Fruit fly (Drosophila melanogaster) whole organism, embryonic: ENCODE data around the gene CG2841.

ENCODE experiments used
- Bteb2 ChIP-seq: fragments of 200-800 bp; sonication (Bioruptor generic); optimal IDR thresholded peaks from 2 replicates; lab custom pipeline; 2016; ENCODE audit warnings: missing biosample characterization, missing genetic modification characterization
- CG10462 ChIP-seq: fragments of 200-800 bp; sonication (Bioruptor generic); optimal IDR thresholded peaks from 2 replicates; lab custom pipeline; 2016; ENCODE audit warnings: missing biosample characterization, missing genetic modification characterization
- CG10959 ChIP-seq: fragments of 200-800 bp; sonication (Bioruptor generic); IDR thresholded peaks from 2 replicates; pipeline ENCODE4 v1.3.6; 2022; ENCODE audit warnings: missing biosample characterization, missing genetic modification characterization
- CG11696 ChIP-seq: fragments of 200-800 bp; sonication (Bioruptor generic); IDR thresholded peaks from 2 replicates; pipeline ENCODE4 v1.3.6; 2022; ENCODE audit warnings: missing biosample characterization, missing genetic modification characterization
- CG12219 ChIP-seq: fragments of 200-800 bp; sonication (Bioruptor generic); optimal IDR thresholded peaks from 3 replicates; lab custom pipeline; 2018; ENCODE audit warnings: missing biosample characterization, mild to moderate bottlenecking, missing genetic modification characterization
- CG12391 ChIP-seq: fragments of 200-800 bp; sonication (Bioruptor generic); optimal IDR thresholded peaks from 3 replicates; lab custom pipeline; 2018; ENCODE audit warnings: missing biosample characterization, mild to moderate bottlenecking, missing genetic modification characterization, moderate library complexity
- CG13424 ChIP-seq: fragments of 200-800 bp; sonication (Bioruptor generic); optimal IDR thresholded peaks from 2 replicates; lab custom pipeline; 2019; ENCODE audit warnings: missing biosample characterization, mild to moderate bottlenecking, missing genetic modification characterization, moderate library complexity
- CG14710 ChIP-seq: fragments of 200-800 bp; sonication (Bioruptor generic); optimal IDR thresholded peaks from 3 replicates; lab custom pipeline; 2019; ENCODE audit warnings: missing biosample characterization, mild to moderate bottlenecking, missing genetic modification characterization, moderate library complexity
- CG15011 ChIP-seq: fragments of 200-800 bp; sonication (Bioruptor generic); optimal IDR thresholded peaks from 3 replicates; lab custom pipeline; 2018; ENCODE audit warnings: missing biosample characterization, mild to moderate bottlenecking, missing genetic modification characterization
- CG15073 ChIP-seq: fragments of 200-800 bp; sonication (Bioruptor generic); optimal IDR thresholded peaks from 2 replicates; lab custom pipeline; 2016; ENCODE audit warnings: missing biosample characterization, missing genetic modification characterization
- CG15479 ChIP-seq: fragments of 200-800 bp; sonication (Bioruptor generic); optimal IDR thresholded peaks from 3 replicates; lab custom pipeline; 2019; ENCODE audit warnings: missing biosample characterization, mild to moderate bottlenecking, missing genetic modification characterization, moderate library complexity
- CG17802 ChIP-seq: fragments of 200-800 bp; sonication (Bioruptor generic); optimal IDR thresholded peaks from 2 replicates; lab custom pipeline; 2018; ENCODE audit warnings: missing biosample characterization, mild to moderate bottlenecking, missing genetic modification characterization, moderate library complexity
- CG18262 ChIP-seq: fragments of 200-800 bp; optimal IDR thresholded peaks from 3 replicates; lab custom pipeline; 2019; ENCODE audit warnings: missing biosample characterization, mild to moderate bottlenecking, missing genetic modification characterization, moderate library complexity
- CG30020 ChIP-seq: fragments of 200-800 bp; optimal IDR thresholded peaks from 2 replicates; lab custom pipeline; 2019; ENCODE audit warnings: missing biosample characterization, mild to moderate bottlenecking, missing genetic modification characterization, moderate library complexity
- CG3163 ChIP-seq: fragments of 200-800 bp; sonication (Bioruptor generic); optimal IDR thresholded peaks from 3 replicates; lab custom pipeline; 2016; ENCODE audit warnings: missing biosample characterization, missing genetic modification characterization
- CG32772 ChIP-seq: fragments of 200-800 bp; sonication (Bioruptor generic); IDR thresholded peaks from 2 replicates; pipeline ENCODE4 v1.3.6; 2022; ENCODE audit warnings: missing biosample characterization, missing genetic modification characterization
- CG34224 ChIP-seq: fragments of 200-800 bp; sonication (Bioruptor generic); IDR thresholded peaks from 3 replicates; pipeline ENCODE4 v1.3.6; 2022; ENCODE audit warnings: missing biosample characterization, missing genetic modification characterization; ENCODE audit not compliant: partially characterized antibody
- CG6175 ChIP-seq: fragments of 200-800 bp; sonication (Bioruptor generic); IDR thresholded peaks from 3 replicates; pipeline ENCODE4 v1.3.6; 2022; ENCODE audit warnings: missing biosample characterization, missing genetic modification characterization
- CG6854 ChIP-seq: fragments of 200-800 bp; sonication (Bioruptor generic); optimal IDR thresholded peaks from 3 replicates; lab custom pipeline; 2017; ENCODE audit warnings: missing biosample characterization, mild to moderate bottlenecking, missing genetic modification characterization
- CG7745 ChIP-seq: fragments of 200-800 bp; sonication (Bioruptor generic); optimal IDR thresholded peaks from 2 replicates; lab custom pipeline; 2018; ENCODE audit warnings: missing biosample characterization, mild to moderate bottlenecking, missing genetic modification characterization, moderate library complexity
- CG9876 ChIP-seq: fragments of 200-800 bp; sonication (Bioruptor generic); optimal IDR thresholded peaks from 2 replicates; lab custom pipeline; 2016; ENCODE audit warnings: missing biosample characterization, missing genetic modification characterization
- Chrac-16 ChIP-seq: fragments of 200-800 bp; sonication (Bioruptor generic); optimal IDR thresholded peaks from 3 replicates; lab custom pipeline; 2016; ENCODE audit warnings: missing biosample characterization, missing genetic modification characterization
- Dad ChIP-seq: fragments of 200-800 bp; sonication (Bioruptor generic); optimal IDR thresholded peaks from 3 replicates; lab custom pipeline; 2016; ENCODE audit warnings: missing biosample characterization, missing genetic modification characterization
- Dfd ChIP-seq, 2 experiments: fragments of >200 bp; optimal IDR thresholded peaks; 2 replicates each; lab custom pipeline; 2017; ENCODE audit warnings: missing biosample characterization in 2 of 2, missing genetic modification characterization in 2 of 2
- ERR ChIP-seq: fragments of 200-800 bp; sonication (Bioruptor generic); optimal IDR thresholded peaks from 2 replicates; lab custom pipeline; 2016; ENCODE audit warnings: missing biosample characterization, missing genetic modification characterization
- Lpt ChIP-seq: fragments of >200 bp; optimal IDR thresholded peaks from 2 replicates; lab custom pipeline; 2018; ENCODE audit warnings: missing biosample characterization, missing genetic modification characterization
- MBD-R2 ChIP-seq: fragments of 200-800 bp; sonication (Bioruptor generic); IDR thresholded peaks from 2 replicates; pipeline ENCODE4 v1.3.6; 2022; ENCODE audit warnings: missing biosample characterization, missing genetic modification characterization
- Myb ChIP-seq: fragments of 200-800 bp; sonication (Bioruptor generic); optimal IDR thresholded peaks from 2 replicates; lab custom pipeline; 2016; ENCODE audit warnings: missing biosample characterization, missing genetic modification characterization
- NC2β ChIP-seq: fragments of 200-800 bp; sonication (Bioruptor generic); optimal IDR thresholded peaks from 2 replicates; lab custom pipeline; 2016; ENCODE audit warnings: missing biosample characterization, missing genetic modification characterization
- Nf-YB ChIP-seq: fragments of 200-800 bp; sonication (Bioruptor generic); optimal IDR thresholded peaks from 3 replicates; lab custom pipeline; 2019; ENCODE audit warnings: missing biosample characterization, mild to moderate bottlenecking, missing genetic modification characterization, moderate library complexity
- Rx ChIP-seq: fragments of 200-800 bp; sonication (Bioruptor generic); IDR thresholded peaks from 2 replicates; pipeline ENCODE4 v1.3.6; 2022; ENCODE audit warnings: missing biosample characterization, missing genetic modification characterization
- Side ChIP-seq: fragments of 200-800 bp; sonication (Bioruptor generic); optimal IDR thresholded peaks from 2 replicates; lab custom pipeline; 2016; ENCODE audit warnings: missing biosample characterization, missing genetic modification characterization
- bab2 ChIP-seq: fragments of 200-800 bp; sonication (Bioruptor generic); optimal IDR thresholded peaks from 2 replicates; lab custom pipeline; 2016; ENCODE audit warnings: missing biosample characterization, missing genetic modification characterization
- btn ChIP-seq: fragments of 200-800 bp; sonication (Bioruptor generic); optimal IDR thresholded peaks from 2 replicates; lab custom pipeline; 2016; ENCODE audit warnings: missing biosample characterization, missing genetic modification characterization
- cato ChIP-seq: fragments of 200-800 bp; sonication (Bioruptor generic); optimal IDR thresholded peaks from 2 replicates; lab custom pipeline; 2016; ENCODE audit warnings: missing biosample characterization, missing genetic modification characterization, borderline replicate concordance
- chm ChIP-seq: fragments of 200-800 bp; sonication (Bioruptor generic); IDR thresholded peaks from 2 replicates; pipeline ENCODE4 v1.3.6; 2022; ENCODE audit warnings: missing biosample characterization, missing genetic modification characterization
- disco-r ChIP-seq: fragments of 200-800 bp; sonication (Bioruptor generic); optimal IDR thresholded peaks from 2 replicates; lab custom pipeline; 2016; ENCODE audit warnings: missing biosample characterization, missing genetic modification characterization
- eve ChIP-seq, 2 experiments: fragments of >200 bp; optimal IDR thresholded peaks; 2 replicates each; lab custom pipeline; 2017; ENCODE audit warnings: missing biosample characterization in 2 of 2, missing genetic modification characterization in 2 of 2
- exex ChIP-seq: fragments of 200-800 bp; sonication (Bioruptor generic); optimal IDR thresholded peaks from 4 replicates; lab custom pipeline; 2018; ENCODE audit warnings: missing biosample characterization, mild to moderate bottlenecking, missing genetic modification characterization, moderate library complexity
- fd64A ChIP-seq: fragments of 200-800 bp; sonication (Bioruptor generic); optimal IDR thresholded peaks from 3 replicates; lab custom pipeline; 2018; ENCODE audit warnings: missing biosample characterization, mild to moderate bottlenecking, missing genetic modification characterization
- gro ChIP-seq: fragments of 200-800 bp; sonication (Bioruptor generic); optimal IDR thresholded peaks from 2 replicates; lab custom pipeline; 2016; ENCODE audit warnings: missing biosample characterization, missing genetic modification characterization
- hb ChIP-seq: fragments of 200-800 bp; sonication (Bioruptor generic); IDR thresholded peaks from 3 replicates; pipeline ENCODE4 v1.3.6; 2022; ENCODE audit warnings: missing biosample characterization, missing genetic modification characterization; ENCODE audit not compliant: partially characterized antibody
- her ChIP-seq: fragments of 200-800 bp; sonication (Bioruptor generic); optimal IDR thresholded peaks from 2 replicates; lab custom pipeline; 2016; ENCODE audit warnings: missing biosample characterization, missing genetic modification characterization
- hth ChIP-seq: fragments of >200 bp; optimal IDR thresholded peaks from 2 replicates; lab custom pipeline; 2017; ENCODE audit warnings: inconsistent platforms
- kah ChIP-seq: fragments of 200-800 bp; sonication (Bioruptor generic); optimal IDR thresholded peaks from 2 replicates; lab custom pipeline; 2018; ENCODE audit warnings: missing biosample characterization, mild to moderate bottlenecking, missing genetic modification characterization
- lola ChIP-seq, 3 experiments: fragments of >200 bp in 2 of 3; fragments of 200-800 bp in 1 of 3; sonication (Bioruptor generic) in 1 of 3; optimal IDR thresholded peaks; 2 replicates each; lab custom pipeline; 2017 to 2019; ENCODE audit warnings: missing biosample characterization in 3 of 3, missing genetic modification characterization in 3 of 3, mild to moderate bottlenecking in 1 of 3, moderate library complexity in 1 of 3
- mirr ChIP-seq: fragments of 200-800 bp; sonication (Bioruptor generic); optimal IDR thresholded peaks from 3 replicates; lab custom pipeline; 2018; ENCODE audit warnings: missing biosample characterization, mild to moderate bottlenecking, missing genetic modification characterization
- nerfin-1 ChIP-seq: fragments of 200-800 bp; sonication (Bioruptor generic); optimal IDR thresholded peaks from 3 replicates; lab custom pipeline; 2019; ENCODE audit warnings: missing biosample characterization, mild to moderate bottlenecking, missing genetic modification characterization, moderate library complexity
- onecut ChIP-seq: fragments of 200-800 bp; sonication (Bioruptor generic); IDR thresholded peaks from 2 replicates; pipeline ENCODE4 v1.3.6; 2022; ENCODE audit warnings: missing biosample characterization, missing genetic modification characterization
- pb ChIP-seq: fragments of 200-800 bp; sonication (Bioruptor generic); optimal IDR thresholded peaks from 3 replicates; lab custom pipeline; 2016; ENCODE audit warnings: missing biosample characterization, missing genetic modification characterization
- slou ChIP-seq: fragments of 200-800 bp; sonication (Bioruptor generic); optimal IDR thresholded peaks from 3 replicates; lab custom pipeline; 2016; ENCODE audit warnings: missing biosample characterization, missing genetic modification characterization

CG2841 gene

dm6 chrX:2321900-2322555 is 44.1 kb downstream of the CG2841 start (continued):
- TF ChIP-seq CG12219 (GFP tag; lab: Kevin White, UChicago) (no peak), CG13424 (tag; lab: Kevin White, UChicago) (no peak), hth (lab: Kevin White, UChicago) (no peak), disco-r (GFP tag; lab: Kevin White, UChicago) (peak; percentile 22), her (GFP tag; lab: Kevin White, UChicago) (peak; percentile 43), CG7745 (tag; lab: Kevin White, UChicago) (no peak), CG11696 (GFP tag; lab: Robert Waterston, UW) (peak; percentile 45; the same call in 1 of the 2 replicates), CG3163 (GFP tag; lab: Kevin White, UChicago) (peak; percentile 20), CG15479 (no peak), MBD-R2 (peak; percentile 27; the same call in 1 of the 2 replicates), lola (GFP tag; optimal IDR thresholded peaks at IDR 0.05; lab: Kevin White, UChicago) (peak in 1 of 3 experiments; percentile 31), onecut (GFP tag; lab: Robert Waterston, UW) (no peak), slou (GFP tag; lab: Kevin White, UChicago) (no peak), ERR (no peak), Myb (GFP tag; lab: Kevin White, UChicago) (peak; percentile 19), CG34224 (GFP tag; lab: Robert Waterston, UW) (no peak), chm (peak; percentile 64; the same call in 1 of the 2 replicates), bab2 (GFP tag; lab: Kevin White, UChicago) (peak; percentile 66), hb (GFP tag; lab: Robert Waterston, UW) (no peak), Dfd (GFP tag; optimal IDR thresholded peaks at IDR 0.05; lab: Kevin White, UChicago) (no peak), Rx (peak; percentile 51), Side (peak; percentile 16), CG15011 (GFP tag; lab: Kevin White, UChicago) (no peak), Lpt (no peak), gro (GFP tag; lab: Kevin White, UChicago) (peak; percentile 45), exex (tag; lab: Kevin White, UChicago) (no peak), Bteb2 (GFP tag; lab: Kevin White, UChicago) (peak; percentile 45), CG10959 (GFP tag; lab: Robert Waterston, UW) (no peak), CG6175 (GFP tag; lab: Robert Waterston, UW) (no peak), CG18262 (tag; lab: Kevin White, UChicago) (peak; percentile 44), eve (GFP tag; optimal IDR thresholded peaks at IDR 0.05; lab: Kevin White, UChicago) (no peak), Dad (GFP tag; lab: Kevin White, UChicago) (peak; percentile 15), CG15073 (GFP tag; lab: Kevin White, UChicago) (no peak), CG9876 (GFP tag; lab: Kevin White, UChicago) (peak; percentile 39), CG6854 (no peak), CG10462 (GFP tag; lab: Kevin White, UChicago) (no peak), kah (GFP tag; lab: Kevin White, UChicago) (no peak), mirr (GFP tag; lab: Kevin White, UChicago) (no peak), Nf-YB (GFP tag; lab: Kevin White, UChicago) (peak; percentile 16), CG32772 (GFP tag; lab: Robert Waterston, UW) (peak; percentile 72), cato (GFP tag; lab: Kevin White, UChicago) (no peak), Chrac-16 (GFP tag; lab: Kevin White, UChicago) (peak; percentile 47), CG17802 (tag; lab: Kevin White, UChicago) (no peak), fd64A (GFP tag; lab: Kevin White, UChicago) (no peak), CG12391 (tag; lab: Kevin White, UChicago) (peak; percentile 51), pb (GFP tag; lab: Kevin White, UChicago) (peak; percentile 1), CG14710 (tag; lab: Kevin White, UChicago) (no peak), nerfin-1 (tag; lab: Kevin White, UChicago) (no peak), NC2β (GFP tag; lab: Kevin White, UChicago) (peak; percentile 42), CG30020 (no peak), btn (GFP tag; lab: Kevin White, UChicago) (no peak)
